Fruit fly (Drosophila melanogaster): Measurements from ENCODE around the gene Ocrl.

DNA sequence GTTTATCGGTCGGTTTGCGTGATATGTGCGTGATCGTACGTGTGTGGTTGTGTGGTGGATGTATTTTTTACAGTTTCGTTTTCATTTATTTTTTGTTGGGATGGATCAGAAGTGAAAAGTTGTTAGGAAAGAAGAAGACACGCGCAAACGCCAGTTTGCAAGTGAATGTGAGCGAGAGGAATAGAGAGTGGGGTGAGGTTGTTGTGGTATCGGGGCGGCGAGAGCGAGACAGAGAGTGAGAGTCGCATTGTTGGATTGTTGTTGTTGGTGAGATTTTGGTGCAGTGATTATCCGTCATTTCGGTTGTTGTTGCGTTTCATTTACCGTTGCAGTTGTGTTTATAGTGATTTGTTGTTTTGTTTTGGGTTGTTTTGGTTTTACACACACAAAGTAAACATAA lies 29.2 kb upstream of the Ocrl start:
- TF ChIP-seq CG8159 (tag; optimal IDR thresholded peaks at IDR 0.05) = no peak
- no peak for TF ChIP-seq EcR (GFP tag; optimal IDR thresholded peaks at IDR 0.05)
- TF ChIP-seq CG34367 (tag; optimal IDR thresholded peaks at IDR 0.05) = no peak
- TF ChIP-seq CG10348 (GFP tag; IDR thresholded peaks at IDR 0.05) = no peak
- no peak for TF ChIP-seq CG8301 (tag; optimal IDR thresholded peaks at IDR 0.05)
- TF ChIP-seq CG4496 (GFP tag; IDR thresholded peaks at IDR 0.05) = no peak
- no peak for TF ChIP-seq CG15710 (tag; optimal IDR thresholded peaks at IDR 0.05)
